Worm (Caenorhabditis elegans): ENCODE measurements around the gene sre-34.
"Not testable (repeated sequence)": the region's sequence is repeated elsewhere in the genome, so short reads cannot be mapped to it uniquely, and the experiment has no call there.

sre-34 gene

ce11 chrII:12435202-12435872 is 14.6 kb upstream of the sre-34 start (continued):
- no peak for TF ChIP-seq T07F8.4 (tag; optimal IDR thresholded peaks at IDR 0.05)
- TF ChIP-seq ztf-25 (GFP tag; IDR thresholded peaks at IDR 0.05) = 0 out of 2 replicates have a peak, but pooled peaks have one; percentile 32
- TF ChIP-seq ceh-27 (GFP tag; optimal IDR thresholded peaks at IDR 0.05) = no peak
- no peak for TF ChIP-seq Y53F4B.3 (GFP tag; IDR thresholded peaks at IDR 0.05)
- peak; percentile 1 for TF ChIP-seq zim-3 (tag; optimal IDR thresholded peaks at IDR 0.05)
- TF ChIP-seq attf-3 (GFP tag; conservative IDR thresholded peaks at IDR 0.05) = no peak
- no peak for TF ChIP-seq B0019.2 (GFP tag; conservative IDR thresholded peaks at IDR 0.05)
- no peak for TF ChIP-seq akir-1 (GFP tag; optimal IDR thresholded peaks at IDR 0.05)
- TF ChIP-seq attf-5 (GFP tag; optimal IDR thresholded peaks at IDR 0.05) = no peak
- TF ChIP-seq dox-1 (GFP tag; IDR thresholded peaks at IDR 0.05) = peak; percentile 26; the same call in 1 of the 2 replicates
- TF ChIP-seq egl-44 (GFP tag; IDR thresholded peaks at IDR 0.05) = no peak
- no peak for TF ChIP-seq lag-1 (GFP tag; IDR thresholded peaks at IDR 0.05)
- no peak for TF ChIP-seq bed-1 (GFP tag; IDR thresholded peaks at IDR 0.05)

- TF ChIP-seq egl-44 (GFP tag; IDR thresholded peaks at IDR 0.05) (no peak), ama-1 (optimal IDR thresholded peaks at IDR 0.05) (no peak), ama-1 (GFP tag; optimal IDR thresholded peaks at IDR 0.05) (no peak), zim-3 (tag; optimal IDR thresholded peaks at IDR 0.05) (no peak), lin-26 (GFP tag; IDR thresholded peaks at IDR 0.05) (no peak), nhr-90 (tag; optimal IDR thresholded peaks at IDR 0.05) (no peak), aptf-2 (GFP tag; conservative IDR thresholded peaks at IDR 0.05) (no peak)
Observed at ce11 chrII:12436717-12437116, 13.2 kb upstream of the sre-34 start.

- no peak for TF ChIP-seq C06A6.2 (GFP tag; conservative IDR thresholded peaks at IDR 0.05)
- TF ChIP-seq bed-2 (GFP tag; IDR thresholded peaks at IDR 0.05) = no peak
- no peak for TF ChIP-seq rec-8 (tag; optimal IDR thresholded peaks at IDR 0.05)
- no peak for TF ChIP-seq somi-1 (GFP tag; optimal IDR thresholded peaks at IDR 0.05)
- TF ChIP-seq mel-28 (tag; optimal IDR thresholded peaks at IDR 0.05; ENCODE audit: borderline replicate concordance) = no peak
- no peak for TF ChIP-seq nhr-80 (tag; optimal IDR thresholded peaks at IDR 0.05)
- TF ChIP-seq sptf-2 (GFP tag; optimal IDR thresholded peaks at IDR 0.05) = no peak
- TF ChIP-seq pbrm-1 (GFP tag; IDR thresholded peaks at IDR 0.05) = no peak
- TF ChIP-seq ztf-28 (GFP tag; IDR thresholded peaks at IDR 0.05) = no peak
- no peak for TF ChIP-seq attf-5 (GFP tag; optimal IDR thresholded peaks at IDR 0.05)
- no peak for TF ChIP-seq T26A5.8 (tag; optimal IDR thresholded peaks at IDR 0.05)
- TF ChIP-seq sdz-38 (tag; optimal IDR thresholded peaks at IDR 0.05) = no peak
- no peak for TF ChIP-seq ceh-79 (tag; optimal IDR thresholded peaks at IDR 0.05)
- TF ChIP-seq cebp-2 (GFP tag; IDR thresholded peaks at IDR 0.05) = no peak
- no peak for TF ChIP-seq nhr-179 (tag; optimal IDR thresholded peaks at IDR 0.05)
Observed at ce11 chrII:12438441-12438840, 11.5 kb upstream of the sre-34 start, which contains the start of gene Y57A10C.9. TSS of gene Y57A10C.9 (minus strand) at chrII:12438541.

ce11 chrII:12441164-12441563 is 8.8 kb upstream of the sre-34 start, which contains the start of gene Y57A10C.10:
TSS of gene Y57A10C.10 (minus strand) at chrII:12441264.
- not testable (repeated sequence) for TF ChIP-seq ceh-79 (tag; optimal IDR thresholded peaks at IDR 0.05); mes-4 (tag; optimal IDR thresholded peaks at IDR 0.05); mel-28 (tag; optimal IDR thresholded peaks at IDR 0.05; ENCODE audit: borderline replicate concordance)
